Worm (Caenorhabditis elegans): ENCODE measurements around the gene F02A9.7.

DNA sequence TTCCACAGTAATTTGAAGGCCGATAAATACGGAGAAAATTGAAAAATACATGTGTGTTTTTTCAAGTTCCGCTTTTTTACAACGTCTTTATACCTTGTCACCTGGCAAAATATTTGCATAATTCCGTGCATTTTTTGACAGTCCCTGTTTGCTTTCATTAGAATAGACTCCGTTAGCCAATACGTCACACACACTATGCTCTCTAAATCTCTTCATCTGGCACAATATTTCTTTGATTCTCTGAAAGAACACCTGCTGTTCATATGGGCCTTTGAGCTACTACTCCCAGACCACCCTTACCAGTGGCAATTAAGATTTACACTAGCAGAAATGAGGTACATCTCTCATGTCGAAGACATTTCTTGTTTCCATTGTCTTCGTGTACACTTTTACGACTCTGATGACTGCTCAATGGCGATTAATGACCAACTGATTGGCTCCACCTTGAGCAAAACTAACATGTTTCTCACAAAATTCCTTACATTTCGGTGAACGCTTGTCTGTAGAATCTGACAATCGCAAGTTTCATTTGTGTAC, 42.9 kb upstream of the F02A9.7 start, which contains the start of gene grl-11:
- TF ChIP-seq W03F9.2 (tag; optimal IDR thresholded peaks at IDR 0.05): no peak
- no peak for TF ChIP-seq him-1 (tag; optimal IDR thresholded peaks at IDR 0.05)
- TF ChIP-seq dao-5 (tag; optimal IDR thresholded peaks at IDR 0.05): no peak
